Worm (Caenorhabditis elegans): Measurements from ENCODE around the gene lys-1.

lys-1 gene

ce11 chrV:10289743-10290142, 12.0 kb downstream of the lys-1 start, which contains the start of gene B0024.15 (continued):
- TF ChIP-seq ztf-25 (GFP tag; IDR thresholded peaks at IDR 0.05) (no peak), F22D6.2 (tag; optimal IDR thresholded peaks at IDR 0.05) (no peak), akir-1 (GFP tag; optimal IDR thresholded peaks at IDR 0.05) (no peak), nhr-27 (tag; optimal IDR thresholded peaks at IDR 0.05) (no peak)

ce11 chrV:10291848-10292247, 14.1 kb downstream of the lys-1 start:
- no peak for TF ChIP-seq F49E8.2 (tag; optimal IDR thresholded peaks at IDR 0.05; ENCODE audit: insufficient read depth)
- TF ChIP-seq snpc-3.4 (tag; optimal IDR thresholded peaks at IDR 0.05), result no peak
- no peak for TF ChIP-seq hmg-1.2 (GFP tag; IDR thresholded peaks at IDR 0.05)
- no peak for TF ChIP-seq madf-8 (GFP tag; conservative IDR thresholded peaks at IDR 0.05)
- TF ChIP-seq ceh-40 (GFP tag; IDR thresholded peaks at IDR 0.05), result no peak
- TF ChIP-seq attf-6 (GFP tag; IDR thresholded peaks at IDR 0.05), result no peak
- TF ChIP-seq lir-1 (GFP tag; conservative IDR thresholded peaks at IDR 0.05), result no peak
- TF ChIP-seq lin-40 (tag; optimal IDR thresholded peaks at IDR 0.05), result no peak
- no peak for TF ChIP-seq ceh-91 (GFP tag; IDR thresholded peaks at IDR 0.05)
- TF ChIP-seq hlh-26 (GFP tag; conservative IDR thresholded peaks at IDR 0.05), result no peak
- TF ChIP-seq lin-54 (GFP tag; optimal IDR thresholded peaks at IDR 0.05), result no peak
- no peak for TF ChIP-seq B0261.1 (tag; optimal IDR thresholded peaks at IDR 0.05)
- TF ChIP-seq die-1 (tag; optimal IDR thresholded peaks at IDR 0.05), result no peak
- TF ChIP-seq ztf-28 (GFP tag; IDR thresholded peaks at IDR 0.05), result no peak
- no peak for TF ChIP-seq nfya-2 (GFP tag; IDR thresholded peaks at IDR 0.05)
- no peak for TF ChIP-seq zim-3 (tag; optimal IDR thresholded peaks at IDR 0.05)
- TF ChIP-seq aptf-3 (GFP tag; IDR thresholded peaks at IDR 0.05), result no peak
- TF ChIP-seq bed-2 (GFP tag; IDR thresholded peaks at IDR 0.05), result no peak
- no peak for TF ChIP-seq hlh-12 (tag; optimal IDR thresholded peaks at IDR 0.05)

- TF ChIP-seq nhr-179 (tag; optimal IDR thresholded peaks at IDR 0.05) (no peak), lir-1 (GFP tag; conservative IDR thresholded peaks at IDR 0.05) (no peak), F10E7.11 (tag; optimal IDR thresholded peaks at IDR 0.05) (no peak), dpl-1 (GFP tag; optimal IDR thresholded peaks at IDR 0.05) (no peak), lin-26 (GFP tag; IDR thresholded peaks at IDR 0.05) (no peak), zfh-2 (GFP tag; conservative IDR thresholded peaks at IDR 0.05) (no peak), hrde-1 (tag; optimal IDR thresholded peaks at IDR 0.05; ENCODE audit: borderline replicate concordance) (no peak), nhr-80 (tag; optimal IDR thresholded peaks at IDR 0.05) (peak; percentile 32)
Observed at ce11 chrV:10292819-10293357, 15.2 kb downstream of the lys-1 start, which contains the start of gene col-149. TSS of gene col-149 (minus strand) at chrV:10292869.

- no peak for TF ChIP-seq sea-2 (GFP tag; IDR thresholded peaks at IDR 0.05)
- TF ChIP-seq lsl-1 (GFP tag; optimal IDR thresholded peaks at IDR 0.05), result no peak
- no peak for TF ChIP-seq dpl-1 (GFP tag; optimal IDR thresholded peaks at IDR 0.05)
- TF ChIP-seq let-526 (GFP tag; IDR thresholded peaks at IDR 0.05), result no peak
Observed at ce11 chrV:10294549-10294948, 16.8 kb downstream of the lys-1 start, which contains the start of gene col-150. TSS of gene col-150 (minus strand) at chrV:10294649.

- no peak for TF ChIP-seq snpc-1.1 (tag; optimal IDR thresholded peaks at IDR 0.05; ENCODE audit: insufficient read depth)
- TF ChIP-seq die-1 (tag; optimal IDR thresholded peaks at IDR 0.05), result no peak
- no peak for TF ChIP-seq hrde-1 (tag; optimal IDR thresholded peaks at IDR 0.05; ENCODE audit: borderline replicate concordance)
- TF ChIP-seq aptf-2 (GFP tag; conservative IDR thresholded peaks at IDR 0.05), result no peak
- TF ChIP-seq mxl-1 (tag; optimal IDR thresholded peaks at IDR 0.05), result no peak
- no peak for TF ChIP-seq K11D2.4 (GFP tag; IDR thresholded peaks at IDR 0.05)
- TF ChIP-seq tlf-1 (GFP tag; optimal IDR thresholded peaks at IDR 0.05), result no peak
- no peak for TF ChIP-seq F10E7.11 (tag; optimal IDR thresholded peaks at IDR 0.05)
- no peak for TF ChIP-seq ceh-27 (GFP tag; optimal IDR thresholded peaks at IDR 0.05)
- TF ChIP-seq tbx-9 (tag; optimal IDR thresholded peaks at IDR 0.05; ENCODE audit: borderline replicate concordance), result no peak
- TF ChIP-seq B0019.2 (GFP tag; conservative IDR thresholded peaks at IDR 0.05), result no peak
- no peak for TF ChIP-seq attf-5 (GFP tag; optimal IDR thresholded peaks at IDR 0.05)
- TF ChIP-seq tbp1 (GFP tag; optimal IDR thresholded peaks at IDR 0.05), result no peak
- TF ChIP-seq aptf-3 (GFP tag; IDR thresholded peaks at IDR 0.05), result no peak
- no peak for TF ChIP-seq nhr-27 (tag; optimal IDR thresholded peaks at IDR 0.05)
Observed at ce11 chrV:10297099-10297498, 19.4 kb downstream of the lys-1 start, which contains the start of gene B0024.4. TSS of gene B0024.4 (plus strand) at chrV:10297399.

Data from whole organism, young adult.